Worm (Caenorhabditis elegans) whole organism, L1 larva: Measurements from ENCODE around the gene fbxa-160.

Experiments
- C04F5.9 ChIP-seq: sonication (generic microtip); optimal IDR thresholded peaks from 2 replicates; lab custom pipeline; 2016; ENCODE audit warnings: missing genetic modification characterization, missing compliant biosample characterization
- F16B12.6 ChIP-seq: fragments of 150-350 bp; optimal IDR thresholded peaks from 2 replicates; lab custom pipeline; 2014; ENCODE audit warnings: missing biosample characterization, missing genetic modification characterization
- Y116A8C.19 ChIP-seq: sonication (generic microtip); optimal IDR thresholded peaks from 2 replicates; lab custom pipeline; 2016; ENCODE audit warnings: missing compliant biosample characterization, missing genetic modification characterization, borderline replicate concordance
- blmp-1 ChIP-seq: fragments of 150-350 bp; optimal IDR thresholded peaks from 2 replicates; lab custom pipeline; 2014; ENCODE audit warnings: missing biosample characterization, missing genetic modification characterization
- ceh-63 ChIP-seq: fragments of 200-800 bp; sonication (Bioruptor generic); optimal IDR thresholded peaks from 2 replicates; lab custom pipeline; 2018; ENCODE audit warnings: mild to moderate bottlenecking, missing genetic modification characterization, missing compliant biosample characterization
- ceh-8 ChIP-seq: fragments of 200-800 bp; sonication (Bioruptor generic); optimal IDR thresholded peaks from 2 replicates; lab custom pipeline; 2018; ENCODE audit warnings: mild to moderate bottlenecking, missing genetic modification characterization, moderate library complexity, missing compliant biosample characterization
- ceh-82 ChIP-seq, 3 experiments: fragments of 150-350 bp in 1 of 3; sonication (generic microtip) in 2 of 3; optimal IDR thresholded peaks; 2 replicates each; lab custom pipeline; 2014 to 2017; ENCODE audit warnings: missing biosample characterization in 3 of 3, missing genetic modification characterization in 3 of 3
- ces-1 ChIP-seq: fragments of 150-350 bp; optimal IDR thresholded peaks from 2 replicates; lab custom pipeline; 2014; ENCODE audit warnings: missing biosample characterization, missing genetic modification reagents, missing genetic modification characterization
- efl-3 ChIP-seq: fragments of 200-800 bp; sonication (Bioruptor generic); optimal IDR thresholded peaks from 2 replicates; lab custom pipeline; 2018; ENCODE audit warnings: mild to moderate bottlenecking, missing genetic modification characterization, missing compliant biosample characterization
- egl-13 ChIP-seq: sonication (generic microtip); optimal IDR thresholded peaks from 2 replicates; lab custom pipeline; 2016; ENCODE audit warnings: missing genotype, missing genetic modification reagents, missing genetic modification characterization, missing compliant biosample characterization
- egl-27 ChIP-seq, 2 experiments: fragments of 150-350 bp in 1 of 2; sonication (generic microtip); optimal IDR thresholded peaks; 3 replicates each; lab custom pipeline; 2017 to 2018; ENCODE audit warnings: missing biosample characterization in 2 of 2, missing genetic modification characterization in 2 of 2, missing genetic modification reagents in 2 of 2
- elt-2 ChIP-seq: sonication (generic microtip); optimal IDR thresholded peaks from 2 replicates; lab custom pipeline; 2016; ENCODE audit warnings: missing genetic modification characterization, mild to moderate bottlenecking, inconsistent platforms, missing compliant biosample characterization, missing genetic modification reagents
- fos-1 ChIP-seq: fragments of 150-350 bp; optimal IDR thresholded peaks from 2 replicates; lab custom pipeline; 2014; ENCODE audit warnings: missing biosample characterization, missing genetic modification characterization
- grh-1 ChIP-seq: fragments of 200-800 bp; sonication (Bioruptor generic); IDR thresholded peaks from 2 replicates; pipeline ENCODE4 v1.3.6; 2022; ENCODE audit warnings: missing genetic modification reagents, missing genetic modification characterization, missing compliant biosample characterization
- hlh-17 ChIP-seq: fragments of 200-800 bp; sonication (Bioruptor generic); optimal IDR thresholded peaks from 2 replicates; lab custom pipeline; 2018; ENCODE audit warnings: missing genetic modification characterization, mild to moderate bottlenecking, missing compliant biosample characterization, moderate library complexity, borderline replicate concordance
- lin-35 ChIP-seq, 2 experiments: fragments of 150-350 bp; optimal IDR thresholded peaks; 2 replicates each; lab custom pipeline; 2014; ENCODE audit warnings: missing biosample characterization in 2 of 2, missing genetic modification characterization in 2 of 2, missing genetic modification reagents in 2 of 2
- lin-39 ChIP-seq: fragments of 150-350 bp; optimal IDR thresholded peaks from 2 replicates; lab custom pipeline; 2014; ENCODE audit warnings: missing biosample characterization, missing genetic modification reagents, missing genetic modification characterization
- lir-3 ChIP-seq: sonication (generic microtip); optimal IDR thresholded peaks from 2 replicates; lab custom pipeline; 2016; ENCODE audit warnings: mild to moderate bottlenecking, missing genetic modification characterization, moderate library complexity, missing compliant biosample characterization; ENCODE audit not compliant: poor library complexity
- mab-9 ChIP-seq: fragments of 200-800 bp; sonication (Bioruptor generic); IDR thresholded peaks from 2 replicates; pipeline ENCODE4 v1.3.6; 2022; ENCODE audit warnings: missing genetic modification reagents, missing genetic modification characterization, missing compliant biosample characterization
- mef-2 ChIP-seq: fragments of 150-350 bp; optimal IDR thresholded peaks from 2 replicates; lab custom pipeline; 2014; ENCODE audit warnings: missing biosample characterization, missing genetic modification characterization
- nhr-20 ChIP-seq: sonication (generic microtip); optimal IDR thresholded peaks from 2 replicates; lab custom pipeline; 2016; ENCODE audit warnings: mild to moderate bottlenecking, missing genetic modification characterization, missing compliant biosample characterization
- nhr-47 ChIP-seq: sonication (generic microtip); optimal IDR thresholded peaks from 2 replicates; lab custom pipeline; 2016; ENCODE audit warnings: mild to moderate bottlenecking, missing genetic modification characterization, moderate library complexity, missing compliant biosample characterization
- nhr-71 ChIP-seq: sonication (generic microtip); optimal IDR thresholded peaks from 2 replicates; lab custom pipeline; 2016; ENCODE audit warnings: mild to moderate bottlenecking, missing genetic modification characterization, moderate library complexity, missing compliant biosample characterization
- nhr-76 ChIP-seq: sonication (generic microtip); optimal IDR thresholded peaks from 2 replicates; lab custom pipeline; 2017; ENCODE audit warnings: missing biosample characterization, missing genetic modification characterization
- nhr-77 ChIP-seq: fragments of 150-350 bp; optimal IDR thresholded peaks from 2 replicates; lab custom pipeline; 2014; ENCODE audit warnings: missing biosample characterization, missing genetic modification characterization
- pqm-1 ChIP-seq: sonication (generic microtip); optimal IDR thresholded peaks from 3 replicates; lab custom pipeline; 2017; ENCODE audit warnings: missing biosample characterization, missing genetic modification characterization
- snu-23 ChIP-seq: sonication (generic microtip); optimal IDR thresholded peaks from 2 replicates; lab custom pipeline; 2016; ENCODE audit warnings: missing genetic modification characterization, missing compliant biosample characterization
- swsn-7 ChIP-seq: sonication (generic microtip); optimal IDR thresholded peaks from 2 replicates; lab custom pipeline; 2016; ENCODE audit warnings: missing genetic modification characterization, missing compliant biosample characterization
- tbx-2 ChIP-seq: sonication (generic microtip); optimal IDR thresholded peaks from 2 replicates; lab custom pipeline; 2016; ENCODE audit warnings: missing genetic modification characterization, missing compliant biosample characterization
- tlp-1 ChIP-seq: fragments of 150-350 bp; optimal IDR thresholded peaks from 2 replicates; lab custom pipeline; 2014; ENCODE audit warnings: missing biosample characterization, missing genetic modification characterization
- zag-1 ChIP-seq: fragments of 150-350 bp; optimal IDR thresholded peaks from 2 replicates; lab custom pipeline; 2014; ENCODE audit warnings: missing biosample characterization, missing genetic modification characterization
- zip-4 ChIP-seq: fragments of 200-800 bp; sonication (Bioruptor generic); optimal IDR thresholded peaks from 2 replicates; lab custom pipeline; 2018; ENCODE audit warnings: mild to moderate bottlenecking, missing genetic modification characterization, moderate library complexity, missing compliant biosample characterization

fbxa-160 gene

ce11 chrII:1597101-1598088 is 27.1 kb downstream of the fbxa-160 start, which contains the start of gene bath-46:
Gene bath-46 (plus strand): TSS chrII:1597906.
- TF ChIP-seq elt-2 (tag; lab: Kevin White, UChicago) (peak; percentile 67), mab-9 (GFP tag; lab: Robert Waterston, UW) (no peak)
- TF ChIP-seq, all 84 proteins: peak for 1

DNA sequence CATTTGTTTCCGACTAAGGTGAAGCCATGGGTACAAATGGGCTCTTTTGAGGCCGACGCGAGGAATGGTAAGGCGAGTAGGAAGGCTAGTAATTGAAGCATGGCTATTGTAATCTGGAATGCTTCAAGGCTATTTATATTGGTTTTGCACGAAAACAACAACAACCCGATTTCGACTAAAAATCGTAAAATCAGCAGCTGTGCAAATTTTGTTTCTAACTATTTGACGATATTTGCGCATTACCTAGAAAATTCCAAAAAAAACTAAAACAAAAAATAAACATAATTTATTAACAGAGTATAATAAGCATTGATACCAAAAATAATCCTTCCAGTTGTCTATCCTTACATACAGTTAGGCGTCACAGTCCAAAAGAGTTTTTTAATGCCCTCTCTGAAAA is 29.3 kb downstream of the fbxa-160 start, which contains the start of gene clec-20:
Gene clec-20 (minus strand): TSS at position 101 of the 400 bp plus-strand sequence.
- no peak for TF ChIP-seq tbx-2 (tag; lab: Kevin White, UChicago)

DNA sequence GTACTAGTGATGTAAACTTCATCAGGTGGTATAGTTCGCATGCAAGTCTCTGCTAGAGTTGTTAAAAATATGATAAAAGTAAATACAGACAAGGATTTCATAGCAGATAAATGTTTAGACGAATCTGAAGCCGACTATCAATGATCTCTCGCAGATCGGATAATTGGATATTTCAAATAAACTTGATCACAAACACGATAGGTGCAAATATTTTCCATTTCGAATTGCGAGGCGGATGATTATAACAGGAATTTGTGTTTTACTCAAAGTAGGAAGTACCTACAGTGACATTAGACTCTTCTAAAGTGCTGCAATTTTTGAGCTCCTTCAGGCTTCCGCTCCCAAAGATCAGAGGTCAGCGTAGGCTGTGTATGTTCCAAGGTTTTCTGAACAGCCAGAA is 34.6 kb downstream of the fbxa-160 start, which contains the start of gene T07H3.7:
Gene T07H3.7 (minus strand): TSS at position 101 of the 400 bp plus-strand sequence.
- no peak for TF ChIP-seq ceh-63 (GFP tag; lab: Kevin White, UChicago)
- TF ChIP-seq fos-1 (tag; lab: Kevin White, UChicago), result no peak
- no peak for TF ChIP-seq mef-2
- no peak for TF ChIP-seq efl-3 (GFP tag; lab: Kevin White, UChicago)
- no peak for TF ChIP-seq Y116A8C.19 (tag; lab: Kevin White, UChicago)
- no peak for TF ChIP-seq grh-1 (GFP tag; lab: Robert Waterston, UW)
- no peak for TF ChIP-seq swsn-7 (tag; lab: Kevin White, UChicago)
- TF ChIP-seq C04F5.9, result no peak
- TF ChIP-seq lin-35 (GFP tag; optimal IDR thresholded peaks at IDR 0.05; lab: Kevin White, UChicago), result no peak

ce11 chrII:1586305-1586704 is 38.2 kb downstream of the fbxa-160 start, which contains the start of gene T07H3.8:
Gene T07H3.8 (plus strand): TSS chrII:1586605.
- no peak for TF ChIP-seq ceh-8 (GFP tag; lab: Kevin White, UChicago)
- TF ChIP-seq nhr-47 (tag; lab: Kevin White, UChicago), result no peak
- no peak for TF ChIP-seq snu-23
- no peak for TF ChIP-seq lin-39 (tag; lab: Kevin White, UChicago)
- no peak for TF ChIP-seq nhr-77
- TF ChIP-seq blmp-1 (tag; lab: Kevin White, UChicago), result no peak
- TF ChIP-seq zip-4, result no peak
- TF ChIP-seq nhr-20 (tag; lab: Kevin White, UChicago), result no peak
- no peak for TF ChIP-seq F16B12.6 (tag; lab: Kevin White, UChicago)
- TF ChIP-seq, all 84 proteins: peak for 0

- no peak for TF ChIP-seq ces-1
- no peak for TF ChIP-seq egl-13
- no peak for TF ChIP-seq C04F5.9
- TF ChIP-seq ceh-82 (tag; optimal IDR thresholded peaks at IDR 0.05; lab: Kevin White, UChicago), result no peak
- no peak for TF ChIP-seq egl-27 (tag; optimal IDR thresholded peaks at IDR 0.05; lab: Kevin White, UChicago)
These were observed 40.3 kb downstream of the fbxa-160 start, which contains the start of gene clec-21 for ce11 chrII:1584140-1584539. Gene clec-21 (minus strand): TSS chrII:1584240.

DNA sequence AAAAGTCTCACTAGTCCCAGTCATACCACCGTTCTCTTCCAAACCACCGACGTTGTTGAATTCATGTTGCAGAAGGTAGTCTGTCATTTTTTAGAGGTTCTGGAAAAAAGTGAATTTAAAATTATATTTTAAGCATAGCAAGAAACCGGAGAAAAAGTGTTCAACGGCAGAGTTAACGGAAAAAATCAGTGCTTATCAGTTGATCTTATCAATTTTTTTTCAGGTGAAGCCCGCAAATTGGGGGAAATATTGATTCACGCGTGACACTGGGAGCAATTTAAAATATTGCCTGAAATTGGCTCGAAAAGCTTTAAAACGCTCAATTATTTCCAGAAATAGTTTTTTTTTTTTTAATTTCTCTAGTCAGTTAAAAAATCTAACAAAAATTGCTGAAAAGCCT is 44.6 kb downstream of the fbxa-160 start, which contains the start of gene math-38:
Gene math-38 (minus strand): TSS at position 101 of the 400 bp plus-strand sequence.
- peak; percentile 22 for TF ChIP-seq elt-2 (tag; lab: Kevin White, UChicago)
- no peak for TF ChIP-seq tlp-1 (tag; lab: Kevin White, UChicago)
- no peak for TF ChIP-seq hlh-17 (GFP tag; lab: Kevin White, UChicago)
- no peak for TF ChIP-seq pqm-1 (tag; lab: Kevin White, UChicago)
- no peak for TF ChIP-seq zag-1 (tag; lab: Kevin White, UChicago)
- no peak for TF ChIP-seq nhr-76 (tag; lab: Kevin White, UChicago)
- no peak for TF ChIP-seq nhr-71
- TF ChIP-seq lir-3, result no peak
